Fruit fly (Drosophila melanogaster): ENCODE results near the gene Had1.

- TF ChIP-seq CG8478 (optimal IDR thresholded peaks at IDR 0.05) (no peak), CTCF (optimal IDR thresholded peaks at IDR 0.05) (no peak)
Measured at dm6 chrX:16263415-16263814, 45.1 kb downstream of the Had1 start.

Measured in S2 (cell line).